Fruit fly (Drosophila melanogaster): ENCODE results near the gene CG14562.

The CG14562 gene

DNA sequence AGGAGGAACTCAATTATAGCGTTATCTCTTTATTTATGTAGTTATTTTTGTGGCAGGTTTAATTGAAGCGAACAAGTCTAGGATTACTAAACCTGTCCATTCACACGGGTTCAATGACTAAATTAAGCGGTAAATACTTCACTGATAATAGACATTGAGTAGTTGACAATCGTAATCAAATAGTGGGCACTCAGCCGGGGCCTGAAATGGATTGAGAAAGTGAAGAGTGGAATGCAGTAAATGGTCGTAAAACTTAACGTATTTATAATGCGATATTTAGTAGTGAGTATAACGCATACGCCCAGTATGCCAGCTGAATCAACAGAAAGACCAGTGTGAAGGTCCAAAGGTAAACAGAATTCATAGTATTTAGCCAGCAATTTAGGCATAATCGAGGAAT, 5.9 kb upstream of the CG14562 start:
- TF ChIP-seq fd85E (GFP tag; optimal IDR thresholded peaks at IDR 0.05) = no peak
- TF ChIP-seq fkh (GFP tag; optimal IDR thresholded peaks at IDR 0.05) = peak; percentile 23

DNA sequence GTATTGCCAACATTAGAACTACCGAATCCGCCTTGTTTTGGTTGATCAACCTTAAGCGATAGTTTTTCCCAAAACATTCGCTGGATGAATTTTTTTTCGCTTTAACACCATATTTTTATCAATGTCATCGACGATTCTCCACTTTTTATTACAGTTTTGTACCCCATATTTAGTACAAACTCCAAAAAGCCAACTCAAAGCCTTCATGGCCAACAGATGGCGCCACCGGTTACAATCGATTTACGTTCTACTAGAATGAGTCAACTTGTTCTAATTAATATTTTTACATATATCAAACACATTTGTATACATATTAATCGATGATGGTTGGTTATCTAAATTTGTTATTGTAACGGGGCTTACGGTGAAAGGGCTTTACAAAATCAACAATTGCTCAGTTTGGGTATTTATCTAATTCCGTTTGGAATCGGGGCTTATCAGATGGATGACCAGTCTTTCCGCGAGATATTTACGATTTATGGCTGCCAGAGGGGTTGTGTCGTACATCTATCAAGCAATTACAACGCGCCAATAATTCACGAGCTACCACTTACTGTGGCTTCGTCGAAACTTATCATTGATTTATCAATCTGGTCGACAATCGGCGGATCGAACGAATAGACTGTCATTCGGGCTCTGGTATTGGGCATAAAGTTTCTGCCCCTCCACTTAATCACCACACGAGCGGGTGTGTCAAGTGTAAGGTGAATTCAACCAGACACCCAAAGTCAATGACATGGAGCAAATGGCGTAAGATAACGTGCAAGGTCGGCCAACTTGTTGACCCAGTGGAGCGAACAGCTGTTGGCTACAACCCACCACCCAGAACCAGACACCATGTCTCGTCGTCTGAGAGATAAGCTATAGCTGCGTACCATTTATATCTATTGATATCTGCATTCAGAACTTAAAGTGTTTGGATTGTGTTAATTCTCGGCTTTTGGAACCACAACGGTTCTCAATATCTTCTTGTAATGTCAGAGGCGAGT, 11.3 kb downstream of the CG14562 start:
- TF ChIP-seq esn (GFP tag; optimal IDR thresholded peaks at IDR 0.05) (no peak), svp (GFP tag) (peak; percentile 16)

DNA sequence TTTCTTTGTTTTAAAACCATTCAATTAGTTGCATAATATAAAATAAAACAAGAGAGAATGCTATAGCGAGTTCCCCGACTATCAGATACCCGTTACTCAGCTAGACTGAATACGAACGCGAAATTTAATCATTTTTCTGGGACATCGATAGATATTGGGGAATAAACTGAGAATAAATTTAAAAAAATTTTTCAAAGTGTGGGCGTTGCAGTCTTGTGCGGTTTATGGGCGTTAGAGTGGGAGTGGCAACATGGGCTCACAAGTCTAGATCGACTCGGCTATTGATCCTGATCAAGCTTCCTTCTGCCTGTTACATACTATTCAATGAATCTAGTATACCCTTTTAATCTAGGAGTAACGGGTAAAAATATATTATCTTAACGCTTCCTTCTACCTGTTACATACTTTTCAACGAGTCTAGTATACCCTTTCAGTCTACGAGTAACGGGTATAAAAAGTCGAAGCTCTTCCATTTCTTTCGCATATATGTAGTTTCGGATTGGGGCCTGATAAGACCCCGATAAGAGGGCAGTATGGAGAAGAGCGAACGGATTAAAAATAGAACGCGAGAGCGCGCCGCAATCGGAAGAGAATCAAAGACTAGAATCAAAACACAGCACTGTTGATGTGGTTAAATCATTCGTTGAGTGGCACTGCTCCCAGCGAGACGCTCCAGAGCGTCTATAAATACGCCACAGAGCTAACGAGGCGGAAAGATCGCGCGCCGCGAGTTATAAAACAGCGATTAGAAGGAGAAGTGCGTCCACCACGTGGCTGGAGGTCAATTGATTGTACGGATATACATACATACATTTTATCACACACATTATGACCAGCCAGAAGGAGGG, 12.7 kb downstream of the CG14562 start, which contains the start of gene CG7458:
Gene CG7458, plus strand, starts transcription at position 637 of the 848 bp plus-strand sequence.
- TF ChIP-seq CG10669 (GFP tag; optimal IDR thresholded peaks at IDR 0.05) = no peak
- TF ChIP-seq CG6163 (GFP tag; IDR thresholded peaks at IDR 0.05) = no peak
- TF ChIP-seq CG11762 (GFP tag; optimal IDR thresholded peaks at IDR 0.05; ENCODE audit: insufficient read depth) = no peak
- peak; percentile 45 for TF ChIP-seq pdm3 (GFP tag; optimal IDR thresholded peaks at IDR 0.05)
- peak; percentile 66 for TF ChIP-seq CG32006 (GFP tag; optimal IDR thresholded peaks at IDR 0.05)
- peak; percentile 21 for TF ChIP-seq Hr39 (GFP tag; optimal IDR thresholded peaks at IDR 0.05)
- 0 out of 3 replicates have a peak, but pooled peaks have one; percentile 31 for TF ChIP-seq CG8119 (GFP tag; IDR thresholded peaks at IDR 0.05)
- peak; percentile 23 for TF ChIP-seq spab (GFP tag; optimal IDR thresholded peaks at IDR 0.05)
- no peak for TF ChIP-seq CG9139 (GFP tag; optimal IDR thresholded peaks at IDR 0.05)
- TF ChIP-seq cyc (GFP tag; optimal IDR thresholded peaks at IDR 0.05) = peak; percentile 12
- peak; percentile 53 for TF ChIP-seq CG6276 (GFP tag; optimal IDR thresholded peaks at IDR 0.05)
- TF ChIP-seq CG16779 (tag; optimal IDR thresholded peaks at IDR 0.05) = no peak
- TF ChIP-seq eg (GFP tag; IDR thresholded peaks at IDR 0.05) = peak; percentile 53; the same call in 1 of the 3 replicates
- TF ChIP-seq CG6808 (GFP tag; optimal IDR thresholded peaks at IDR 0.05) = peak; percentile 38
- TF ChIP-seq Eip93F (GFP tag; optimal IDR thresholded peaks at IDR 0.05) = no peak
- peak; percentile 21 for TF ChIP-seq CG4318 (GFP tag; optimal IDR thresholded peaks at IDR 0.05)
- TF ChIP-seq CG15336 (GFP tag; IDR thresholded peaks at IDR 0.05) = no peak
- TF ChIP-seq Smox (GFP tag; optimal IDR thresholded peaks at IDR 0.05) = peak; percentile 2
- TF ChIP-seq CG34406 (GFP tag; optimal IDR thresholded peaks at IDR 0.05) = no peak
- no peak for TF ChIP-seq CG8632 (GFP tag; optimal IDR thresholded peaks at IDR 0.05)
- peak; percentile 50 for TF ChIP-seq OdsH (GFP tag; optimal IDR thresholded peaks at IDR 0.05)
- peak; percentile 20 for TF ChIP-seq net (GFP tag; optimal IDR thresholded peaks at IDR 0.05)
- peak; percentile 8 for TF ChIP-seq CG10631 (GFP tag; optimal IDR thresholded peaks at IDR 0.05)
- TF ChIP-seq acj6 (GFP tag; optimal IDR thresholded peaks at IDR 0.05) = peak; percentile 9
- no peak for TF ChIP-seq Sox102F (GFP tag; optimal IDR thresholded peaks at IDR 0.05)
- TF ChIP-seq Eip78C (GFP tag) = peak; percentile 88
- TF ChIP-seq CG11294 (GFP tag; IDR thresholded peaks at IDR 0.05) = no peak
- TF ChIP-seq Hr4 (GFP tag; optimal IDR thresholded peaks at IDR 0.05) = peak; percentile 56
- TF ChIP-seq CG8319 (GFP tag; optimal IDR thresholded peaks at IDR 0.05) = no peak
- TF ChIP-seq topi (GFP tag; optimal IDR thresholded peaks at IDR 0.05) = peak; percentile 3
- TF ChIP-seq Ets96B (tag; optimal IDR thresholded peaks at IDR 0.05) = no peak
- peak; percentile 2 for TF ChIP-seq Sox15 (GFP tag; optimal IDR thresholded peaks at IDR 0.05)
- peak; percentile 29 for TF ChIP-seq svp (GFP tag)
- TF ChIP-seq esn (GFP tag; optimal IDR thresholded peaks at IDR 0.05) = peak; percentile 23
- peak; percentile 9 for TF ChIP-seq achi (GFP tag; optimal IDR thresholded peaks at IDR 0.05)
- TF ChIP-seq Eip75B (GFP tag; optimal IDR thresholded peaks at IDR 0.05) = peak; percentile 33
- TF ChIP-seq Gug (GFP tag; IDR thresholded peaks at IDR 0.05) = 0 out of 2 replicates have a peak, but pooled peaks have one; percentile 33
- TF ChIP-seq vri (GFP tag; optimal IDR thresholded peaks at IDR 0.05) = peak; percentile 83
- no peak for TF ChIP-seq Met (GFP tag; optimal IDR thresholded peaks at IDR 0.05)
